Worm (Caenorhabditis elegans) whole organism, late embryonic: Measurements from ENCODE around the gene zyg-1.

Experiments used
- C38D4.7 ChIP-seq: fragments of 200-800 bp; sonication (Bioruptor generic); optimal IDR thresholded peaks from 2 replicates; lab custom pipeline; 2018; ENCODE audit warnings: mild to moderate bottlenecking, missing genetic modification characterization, moderate library complexity, missing compliant biosample characterization
- K02D7.2 ChIP-seq: sonication (generic microtip); optimal IDR thresholded peaks from 2 replicates; lab custom pipeline; 2017; ENCODE audit warnings: mild to moderate bottlenecking, missing genetic modification characterization, missing compliant biosample characterization
- K09A11.1 ChIP-seq: sonication (generic microtip); optimal IDR thresholded peaks from 2 replicates; lab custom pipeline; 2017; ENCODE audit warnings: antibody characterized with exemption, mild to moderate bottlenecking, missing genetic modification characterization, missing compliant biosample characterization; ENCODE audit not compliant: insufficient read depth
- T23F11.4 ChIP-seq: fragments of 200-800 bp; sonication (Bioruptor generic); optimal IDR thresholded peaks from 2 replicates; lab custom pipeline; 2018; ENCODE audit warnings: mild to moderate bottlenecking, missing genetic modification characterization, missing compliant biosample characterization
- Y22D7AL.16 ChIP-seq: sonication (generic microtip); optimal IDR thresholded peaks from 2 replicates; lab custom pipeline; 2016; ENCODE audit warnings: missing genetic modification characterization, missing compliant biosample characterization
- ama-1 ChIP-seq: fragments of 150-350 bp; optimal IDR thresholded peaks from 2 replicates; lab custom pipeline; 2014
- ceh-18 ChIP-seq: sonication (generic microtip); optimal IDR thresholded peaks from 2 replicates; lab custom pipeline; 2016; ENCODE audit warnings: missing genetic modification characterization, missing compliant biosample characterization
- ceh-22 ChIP-seq: sonication (generic microtip); optimal IDR thresholded peaks from 2 replicates; lab custom pipeline; 2017; ENCODE audit warnings: missing biosample characterization, missing genetic modification characterization
- ceh-24 ChIP-seq: sonication (generic microtip); optimal IDR thresholded peaks from 2 replicates; lab custom pipeline; 2016; ENCODE audit warnings: mild to moderate bottlenecking, missing genetic modification characterization, missing compliant biosample characterization
- ceh-31 ChIP-seq: sonication (generic microtip); optimal IDR thresholded peaks from 2 replicates; lab custom pipeline; 2016; ENCODE audit warnings: missing genetic modification characterization, missing compliant biosample characterization
- ceh-34 ChIP-seq: sonication (generic microtip); optimal IDR thresholded peaks from 2 replicates; lab custom pipeline; 2016; ENCODE audit warnings: mild to moderate bottlenecking, missing genetic modification characterization, missing compliant biosample characterization
- ceh-45 ChIP-seq: fragments of 200-800 bp; sonication (Bioruptor generic); IDR thresholded peaks from 2 replicates; pipeline ENCODE4 v1.3.6; 2022; ENCODE audit warnings: missing genetic modification reagents, missing genetic modification characterization, missing compliant biosample characterization
- ceh-48 ChIP-seq: sonication (generic microtip); optimal IDR thresholded peaks from 2 replicates; lab custom pipeline; 2016; ENCODE audit warnings: missing genetic modification characterization, inconsistent platforms, missing compliant biosample characterization
- ceh-6 ChIP-seq: fragments of 200-800 bp; sonication (Bioruptor generic); optimal IDR thresholded peaks from 2 replicates; lab custom pipeline; 2018; ENCODE audit warnings: mild to moderate bottlenecking, missing genetic modification characterization, missing compliant biosample characterization
- che-1 ChIP-seq: sonication (generic microtip); optimal IDR thresholded peaks from 2 replicates; lab custom pipeline; 2016; ENCODE audit warnings: mild to moderate bottlenecking, missing genetic modification characterization, missing compliant biosample characterization
- elt-4 ChIP-seq: sonication (generic microtip); optimal IDR thresholded peaks from 2 replicates; lab custom pipeline; 2016; ENCODE audit warnings: missing genetic modification characterization, missing compliant biosample characterization
- fax-1 ChIP-seq: sonication (generic microtip); optimal IDR thresholded peaks from 2 replicates; lab custom pipeline; 2016; ENCODE audit warnings: missing genotype, missing genetic modification characterization, missing compliant biosample characterization
- fkh-10 ChIP-seq: fragments of 150-350 bp; optimal IDR thresholded peaks from 2 replicates; lab custom pipeline; 2014; ENCODE audit warnings: missing biosample characterization, missing genetic modification reagents, missing genetic modification characterization
- fkh-6 ChIP-seq: sonication (generic microtip); optimal IDR thresholded peaks from 2 replicates; lab custom pipeline; 2016; ENCODE audit warnings: missing genetic modification characterization, missing compliant biosample characterization
- hlh-13 ChIP-seq: fragments of 200-800 bp; sonication (Bioruptor generic); optimal IDR thresholded peaks from 2 replicates; lab custom pipeline; 2018; ENCODE audit warnings: mild to moderate bottlenecking, missing genetic modification characterization, missing compliant biosample characterization
- hlh-30 ChIP-seq: sonication (generic microtip); optimal IDR thresholded peaks from 2 replicates; lab custom pipeline; 2017; ENCODE audit warnings: antibody characterized with exemption, missing genetic modification characterization, missing compliant biosample characterization; ENCODE audit not compliant: insufficient read depth
- hlh-6 ChIP-seq: sonication (generic microtip); optimal IDR thresholded peaks from 2 replicates; lab custom pipeline; 2016; ENCODE audit warnings: missing genotype, missing genetic modification characterization, missing compliant biosample characterization
- hlh-8 ChIP-seq: sonication (generic microtip); optimal IDR thresholded peaks from 2 replicates; lab custom pipeline; 2016; ENCODE audit warnings: missing genotype, missing genetic modification characterization, missing compliant biosample characterization
- lin-11 ChIP-seq: fragments of 200-800 bp; sonication (Bioruptor generic); optimal IDR thresholded peaks from 2 replicates; lab custom pipeline; 2018; ENCODE audit warnings: mild to moderate bottlenecking, missing genetic modification characterization, missing compliant biosample characterization
- madf-2 ChIP-seq: sonication (generic microtip); optimal IDR thresholded peaks from 2 replicates; lab custom pipeline; 2017; ENCODE audit warnings: missing genetic modification characterization, missing compliant biosample characterization
- mec-3 ChIP-seq: sonication (generic microtip); optimal IDR thresholded peaks from 2 replicates; lab custom pipeline; 2016; ENCODE audit warnings: borderline replicate concordance, missing genetic modification characterization, missing compliant biosample characterization
- nfya-1 ChIP-seq: sonication (generic microtip); optimal IDR thresholded peaks from 2 replicates; lab custom pipeline; 2017; ENCODE audit warnings: missing genetic modification characterization, mild to moderate bottlenecking, missing compliant biosample characterization, antibody characterized with exemption, moderate library complexity
- nhr-11 ChIP-seq: fragments of 150-350 bp; optimal IDR thresholded peaks from 2 replicates; lab custom pipeline; 2014; ENCODE audit warnings: missing biosample characterization, missing genetic modification characterization
- nhr-232 ChIP-seq: sonication (generic microtip); optimal IDR thresholded peaks from 2 replicates; lab custom pipeline; 2016; ENCODE audit warnings: missing genetic modification characterization, missing compliant biosample characterization
- npax-4 ChIP-seq: sonication (generic microtip); optimal IDR thresholded peaks from 2 replicates; lab custom pipeline; 2016; ENCODE audit warnings: missing genetic modification characterization, missing compliant biosample characterization
- odd-2 ChIP-seq: sonication (generic microtip); optimal IDR thresholded peaks from 2 replicates; lab custom pipeline; 2017; ENCODE audit warnings: antibody characterized with exemption, mild to moderate bottlenecking, missing genetic modification characterization, missing compliant biosample characterization
- pax-1 ChIP-seq: fragments of 150-350 bp; optimal IDR thresholded peaks from 2 replicates; lab custom pipeline; 2014; ENCODE audit warnings: missing biosample characterization, missing genetic modification characterization
- pqm-1 ChIP-seq: sonication (generic microtip); optimal IDR thresholded peaks from 2 replicates; lab custom pipeline; 2016; ENCODE audit warnings: missing genetic modification characterization, missing compliant biosample characterization
- pros-1 ChIP-seq: fragments of 150-350 bp; optimal IDR thresholded peaks from 2 replicates; lab custom pipeline; 2014; ENCODE audit warnings: missing biosample characterization, missing genetic modification reagents, missing genetic modification characterization
- ref-2 ChIP-seq: sonication (generic microtip); optimal IDR thresholded peaks from 2 replicates; lab custom pipeline; 2016; ENCODE audit warnings: missing genetic modification characterization, missing compliant biosample characterization
- rnt-1 ChIP-seq: sonication (generic microtip); optimal IDR thresholded peaks from 2 replicates; lab custom pipeline; 2016; ENCODE audit warnings: missing genetic modification characterization, missing compliant biosample characterization
- sdc-2 ChIP-seq: sonication (generic microtip); optimal IDR thresholded peaks from 2 replicates; lab custom pipeline; 2016; ENCODE audit warnings: missing genotype, missing genetic modification characterization, missing compliant biosample characterization
- sox-2 ChIP-seq: fragments of 200-800 bp; sonication (Bioruptor generic); IDR thresholded peaks from 2 replicates; pipeline ENCODE4 v1.3.6; 2022; ENCODE audit warnings: missing genetic modification reagents, missing genetic modification characterization, missing compliant biosample characterization
- syd-9 ChIP-seq: sonication (generic microtip); optimal IDR thresholded peaks from 2 replicates; lab custom pipeline; 2016; ENCODE audit warnings: mild to moderate bottlenecking, missing genetic modification characterization, moderate library complexity, missing compliant biosample characterization
- tbx-2 ChIP-seq: sonication (generic microtip); optimal IDR thresholded peaks from 2 replicates; lab custom pipeline; 2016; ENCODE audit warnings: missing genetic modification characterization, missing compliant biosample characterization
- tbx-7 ChIP-seq: sonication (generic microtip); optimal IDR thresholded peaks from 2 replicates; lab custom pipeline; 2016; ENCODE audit warnings: missing genotype, missing genetic modification characterization, missing compliant biosample characterization
- unc-3 ChIP-seq, 2 experiments: fragments of 200-800 bp in 1 of 2; sonication (Bioruptor generic) in 1 of 2; sonication (generic microtip) in 1 of 2; conservative IDR thresholded peaks in 1 of 2; optimal IDR thresholded peaks in 1 of 2; 2 replicates each; pipeline versions ENCODE4 v1.3.6 to Lab custom; 2016 to 2022; ENCODE audit warnings: missing compliant biosample characterization in 2 of 2, missing genetic modification characterization in 2 of 2, missing genetic modification reagents in 1 of 2
- unc-42 ChIP-seq: sonication (generic microtip); optimal IDR thresholded peaks from 2 replicates; lab custom pipeline; 2016; ENCODE audit warnings: missing genotype, missing genetic modification characterization, missing compliant biosample characterization
- unc-55 ChIP-seq: sonication (generic microtip); optimal IDR thresholded peaks from 2 replicates; lab custom pipeline; 2017; ENCODE audit warnings: missing biosample characterization, missing genetic modification reagents, missing genetic modification characterization
- zip-5 ChIP-seq: sonication (generic microtip); optimal IDR thresholded peaks from 2 replicates; lab custom pipeline; 2016; ENCODE audit warnings: missing genetic modification characterization, missing compliant biosample characterization
- ztf-16 ChIP-seq: sonication (generic microtip); optimal IDR thresholded peaks from 2 replicates; lab custom pipeline; 2017; ENCODE audit warnings: missing genetic modification characterization, missing compliant biosample characterization

Gene zyg-1

DNA sequence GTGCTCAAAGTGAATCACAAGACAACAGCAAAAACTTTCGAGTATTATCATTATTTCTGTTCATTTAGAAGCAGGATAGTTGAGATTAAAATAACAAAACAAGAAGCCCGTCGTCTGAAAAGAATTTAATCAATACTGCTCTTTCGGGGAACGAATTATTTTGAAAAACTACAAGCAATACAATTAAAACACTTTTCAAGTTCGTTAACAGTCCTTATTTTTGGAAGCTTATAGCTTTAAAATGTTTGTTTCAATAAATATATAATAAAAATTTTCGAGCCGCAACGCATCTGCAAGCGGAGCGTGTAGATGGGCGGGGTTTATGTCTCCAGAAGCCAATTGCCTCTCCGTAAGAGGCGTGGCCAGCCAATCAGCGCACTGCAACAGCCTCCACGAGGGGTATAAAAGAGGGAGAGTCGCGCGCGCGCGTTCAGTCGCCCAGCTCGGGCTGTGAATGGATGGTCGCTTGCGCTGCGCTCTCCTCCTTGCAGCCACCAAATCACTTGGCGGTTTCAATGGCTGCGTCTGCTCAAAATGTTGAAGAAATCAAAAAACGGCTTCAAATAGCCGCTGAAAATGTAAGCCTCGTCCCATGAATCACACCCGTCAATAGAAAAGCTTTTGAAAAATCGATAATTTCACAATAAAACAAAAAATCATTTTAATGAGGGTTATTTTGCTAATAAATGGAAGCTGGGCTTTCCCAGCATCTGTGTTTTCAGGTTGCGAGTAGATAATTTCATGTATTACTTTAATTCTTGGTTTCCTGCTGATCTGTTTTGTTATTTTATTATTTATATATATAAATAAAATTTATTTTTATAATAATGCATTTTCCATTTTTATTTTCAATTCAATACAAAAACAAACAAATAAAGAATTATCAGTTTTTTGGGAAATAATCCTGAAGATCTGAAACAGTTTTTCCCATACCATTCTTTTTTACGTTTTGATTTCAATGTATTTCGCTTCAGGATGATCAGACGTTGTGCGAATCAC is 11.5 kb downstream of the zyg-1 start, which contains the start of the genes ift-43 and mdt-26 (continued):
- peak; percentile 52 for TF ChIP-seq hlh-30 (tag; lab: Kevin White, UChicago)
- TF ChIP-seq tbx-7 = peak; percentile 14
- peak; percentile 37 for TF ChIP-seq pax-1 (tag; lab: Kevin White, UChicago)
- peak; percentile 9 for TF ChIP-seq ceh-34 (tag; lab: Kevin White, UChicago)
- TF ChIP-seq syd-9 (tag; lab: Kevin White, UChicago) = peak; percentile 18
- no peak for TF ChIP-seq pqm-1 (tag; lab: Kevin White, UChicago)
- peak; percentile 55 for TF ChIP-seq lin-11 (tag; lab: Kevin White, UChicago)
- TF ChIP-seq madf-2 = peak; percentile 55
- no peak for TF ChIP-seq Y22D7AL.16
- peak; percentile 55 for TF ChIP-seq pros-1 (tag; lab: Kevin White, UChicago)
- peak; percentile 41 for TF ChIP-seq sdc-2 (tag; lab: Kevin White, UChicago)
- TF ChIP-seq mec-3 = no peak
- TF ChIP-seq hlh-13 = no peak
- peak; percentile 57 for TF ChIP-seq rnt-1 (tag; lab: Kevin White, UChicago)
- peak; percentile 70 for TF ChIP-seq unc-55
- TF ChIP-seq fkh-6 = peak; percentile 56
- TF ChIP-seq ceh-48 (tag; lab: Kevin White, UChicago) = peak; percentile 51
- TF ChIP-seq ama-1 = peak; percentile 98
- TF ChIP-seq ceh-45 (GFP tag; lab: Robert Waterston, UW) = peak; percentile 58; the same call in 1 of the 2 replicates
- TF ChIP-seq ceh-18 (tag; lab: Kevin White, UChicago) = peak; percentile 17
- TF ChIP-seq, all 69 proteins: peak for 37

DNA sequence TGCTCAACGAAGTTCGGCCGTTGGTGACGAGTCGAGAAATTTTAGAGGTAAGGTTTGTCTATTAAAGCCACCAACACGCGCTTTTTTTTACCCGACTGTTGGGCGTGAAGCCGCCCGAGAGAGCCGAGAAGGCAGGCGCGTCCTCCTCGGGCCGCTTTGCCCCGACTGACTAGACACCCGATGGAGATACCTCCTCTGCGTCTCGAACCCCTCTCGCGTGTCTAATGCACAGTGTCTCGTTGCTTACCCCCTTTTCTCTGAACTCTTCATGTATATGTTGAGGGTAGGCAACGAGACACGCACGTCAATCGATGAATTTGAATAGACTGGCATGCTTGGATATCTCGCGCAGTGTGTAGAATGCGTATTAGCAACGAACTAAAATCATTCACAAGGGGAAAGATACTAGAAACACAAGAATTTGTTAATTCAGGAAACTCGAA is 12.2 kb downstream of the zyg-1 start:
- TF ChIP-seq nfya-1 (tag; lab: Kevin White, UChicago) = peak; percentile 97
- peak; percentile 63 for TF ChIP-seq che-1
- TF ChIP-seq ceh-22 (tag; lab: Kevin White, UChicago) = peak; percentile 68
- peak; percentile 67 for TF ChIP-seq lin-11 (tag; lab: Kevin White, UChicago)
- peak; percentile 78 for TF ChIP-seq rnt-1 (tag; lab: Kevin White, UChicago)
- TF ChIP-seq T23F11.4 (GFP tag; lab: Kevin White, UChicago) = peak; percentile 87
- no peak for TF ChIP-seq fkh-6
- peak; percentile 90 for TF ChIP-seq ceh-34 (tag; lab: Kevin White, UChicago)
- TF ChIP-seq syd-9 (tag; lab: Kevin White, UChicago) = peak; percentile 44
- TF ChIP-seq tbx-2 (tag; lab: Kevin White, UChicago) = peak; percentile 85
- TF ChIP-seq hlh-6 = peak; percentile 22
- peak; percentile 93 for TF ChIP-seq unc-3 (GFP tag; conservative IDR thresholded peaks at IDR 0.05; lab: Robert Waterston, UW)
- TF ChIP-seq unc-3 (tag; optimal IDR thresholded peaks at IDR 0.05; lab: Kevin White, UChicago) = no peak
- TF ChIP-seq C38D4.7 (GFP tag; lab: Kevin White, UChicago) = peak; percentile 73
- TF ChIP-seq K09A11.1 (tag; lab: Kevin White, UChicago) = peak; percentile 60
- TF ChIP-seq sdc-2 (tag; lab: Kevin White, UChicago) = peak; percentile 43
- TF ChIP-seq ref-2 = peak; percentile 78
- no peak for TF ChIP-seq elt-4 (tag; lab: Kevin White, UChicago)
- peak; percentile 74 for TF ChIP-seq ceh-48 (tag; lab: Kevin White, UChicago)
- TF ChIP-seq madf-2 = peak; percentile 75
- TF ChIP-seq ceh-24 (tag; lab: Kevin White, UChicago) = peak; percentile 63
- TF ChIP-seq npax-4 (tag; lab: Kevin White, UChicago) = no peak
- peak; percentile 56 for TF ChIP-seq ceh-6
- no peak for TF ChIP-seq fkh-10 (GFP tag; lab: Kevin White, UChicago)
- no peak for TF ChIP-seq odd-2 (tag; lab: Kevin White, UChicago)
- TF ChIP-seq ztf-16 (tag; lab: Kevin White, UChicago) = no peak
- TF ChIP-seq mec-3 = peak; percentile 48
- TF ChIP-seq nhr-232 (tag; lab: Kevin White, UChicago) = peak; percentile 42
- peak; percentile 52; the same call in 1 of the 2 replicates for TF ChIP-seq sox-2 (GFP tag; lab: Robert Waterston, UW)
- peak; percentile 89 for TF ChIP-seq ceh-31 (tag; lab: Kevin White, UChicago)
- TF ChIP-seq fax-1 (tag; lab: Kevin White, UChicago) = peak; percentile 30
- peak; percentile 64 for TF ChIP-seq hlh-8
- TF ChIP-seq unc-42 (tag; lab: Kevin White, UChicago) = peak; percentile 36
- TF ChIP-seq zip-5 = no peak
- peak; percentile 78 for TF ChIP-seq Y22D7AL.16
- TF ChIP-seq pqm-1 (tag; lab: Kevin White, UChicago) = no peak
- peak; percentile 38 for TF ChIP-seq nhr-11 (tag; lab: Kevin White, UChicago)
- peak; percentile 75 for TF ChIP-seq K02D7.2 (tag; lab: Kevin White, UChicago)
